Fruit fly (Drosophila melanogaster): Measurements from ENCODE around the gene milt.

milt gene

dm6 chr2L:7039342-7039684, 1.7 kb downstream of the milt start (continued):
- TF ChIP-seq CG12659 (GFP tag; optimal IDR thresholded peaks at IDR 0.05) (peak; percentile 32), ttk (GFP tag; IDR thresholded peaks at IDR 0.05) (no peak; the same call in 1 of the 2 replicates), PHDP (tag; optimal IDR thresholded peaks at IDR 0.05) (peak; percentile 44), tap (tag; optimal IDR thresholded peaks at IDR 0.05) (peak; percentile 24), eve (GFP tag; optimal IDR thresholded peaks at IDR 0.05) (peak in 1 of 2 experiments; percentile 70), CG11695 (GFP tag; IDR thresholded peaks at IDR 0.05) (peak; percentile 76), BEAF-32 (GFP tag; optimal IDR thresholded peaks at IDR 0.05) (no peak), Mrtf (GFP tag; IDR thresholded peaks at IDR 0.05) (peak; percentile 41; the same call in 1 of the 3 replicates), CG17361 (GFP tag; IDR thresholded peaks at IDR 0.05) (peak; percentile 54; the same call in 2 of the 3 replicates), CG12104 (GFP tag; optimal IDR thresholded peaks at IDR 0.05) (peak; percentile 58), Myb (GFP tag; optimal IDR thresholded peaks at IDR 0.05) (peak; percentile 45), mam (GFP tag; optimal IDR thresholded peaks at IDR 0.05) (peak; percentile 22), CG10209 (GFP tag; optimal IDR thresholded peaks at IDR 0.05) (peak; percentile 48), CG10543 (GFP tag; optimal IDR thresholded peaks at IDR 0.05) (no peak), CG34422 (GFP tag; IDR thresholded peaks at IDR 0.05) (peak; percentile 67; the same call in 2 of the 3 replicates), CG10654 (GFP tag; optimal IDR thresholded peaks at IDR 0.05) (peak; percentile 7), ase (GFP tag; IDR thresholded peaks at IDR 0.05) (0 out of 3 replicates have a peak, but pooled peaks have one; percentile 51), CG8944 (GFP tag; optimal IDR thresholded peaks at IDR 0.05) (peak; percentile 62), CG30403 (GFP tag; optimal IDR thresholded peaks at IDR 0.05) (peak; percentile 73), eyg (GFP tag; optimal IDR thresholded peaks at IDR 0.05) (peak; percentile 2), CG16863 (GFP tag; optimal IDR thresholded peaks at IDR 0.05) (peak; percentile 19), CG17359 (tag; optimal IDR thresholded peaks at IDR 0.05) (peak; percentile 58), Med (GFP tag) (peak; percentile 54), ssp (GFP tag; IDR thresholded peaks at IDR 0.05) (peak; percentile 41; the same call in 1 of the 2 replicates), MTF-1 (GFP tag; optimal IDR thresholded peaks at IDR 0.05; ENCODE audit: borderline replicate concordance) (no peak), HLH3B (GFP tag; IDR thresholded peaks at IDR 0.05) (peak; percentile 62), CG14014 (GFP tag; IDR thresholded peaks at IDR 0.05) (peak; percentile 53; the same call in 1 of the 2 replicates), p53 (GFP tag; optimal IDR thresholded peaks at IDR 0.05) (peak; percentile 5), lab (GFP tag; optimal IDR thresholded peaks at IDR 0.05) (peak; percentile 59), lov (optimal IDR thresholded peaks at IDR 0.05) (no peak), lov (GFP tag; IDR thresholded peaks at IDR 0.05) (no peak), CoRest (tag; optimal IDR thresholded peaks at IDR 0.05) (peak; percentile 49), CG8089 (GFP tag; optimal IDR thresholded peaks at IDR 0.05) (peak; percentile 53), sim (GFP tag; IDR thresholded peaks at IDR 0.05) (0 out of 2 replicates have a peak, but pooled peaks have one; percentile 23), B-H1 (GFP tag; IDR thresholded peaks at IDR 0.05) (peak; percentile 48; the same call in 1 of the 3 replicates), CG11504 (tag; optimal IDR thresholded peaks at IDR 0.05) (peak; percentile 64), Hsf (GFP tag; optimal IDR thresholded peaks at IDR 0.05) (peak; percentile 42), bsh (GFP tag; optimal IDR thresholded peaks at IDR 0.05) (peak in 1 of 2 experiments; percentile 64), Fer1 (GFP tag; optimal IDR thresholded peaks at IDR 0.05) (peak; percentile 32), fd96Cb (tag; optimal IDR thresholded peaks at IDR 0.05) (peak; percentile 43), CG7786 (GFP tag; optimal IDR thresholded peaks at IDR 0.05) (peak; percentile 51), CG9609 (GFP tag; optimal IDR thresholded peaks at IDR 0.05) (peak; percentile 74), tin (GFP tag; optimal IDR thresholded peaks at IDR 0.05) (peak; percentile 61), Rx (GFP tag; IDR thresholded peaks at IDR 0.05) (peak; percentile 2; the same call in 1 of the 2 replicates), run (tag; optimal IDR thresholded peaks at IDR 0.05) (peak; percentile 19), hbn (GFP tag; IDR thresholded peaks at IDR 0.05; ENCODE audit: partially characterized antibody) (no peak), zfh1 (GFP tag; IDR thresholded peaks at IDR 0.05) (0 out of 3 replicates have a peak, but pooled peaks have one; percentile 46), ken (GFP tag; IDR thresholded peaks at IDR 0.05) (0 out of 3 replicates have a peak, but pooled peaks have one; percentile 44), CG18619 (GFP tag; optimal IDR thresholded peaks at IDR 0.05) (peak; percentile 26), CG5953 (GFP tag; IDR thresholded peaks at IDR 0.05) (no peak), CG6254 (GFP tag; optimal IDR thresholded peaks at IDR 0.05) (no peak)
